Fruit fly (Drosophila melanogaster) whole organism, embryonic: ENCODE results near the gene CG2931.

Source experiments
- CG12391 ChIP-seq: fragments of 200-800 bp; sonication (Bioruptor generic); optimal IDR thresholded peaks from 3 replicates; lab custom pipeline; 2018; ENCODE audit warnings: missing biosample characterization, mild to moderate bottlenecking, missing genetic modification characterization, moderate library complexity
- CG12744 ChIP-seq: fragments of 200-800 bp; sonication (Bioruptor generic); optimal IDR thresholded peaks from 2 replicates; lab custom pipeline; 2016; ENCODE audit warnings: missing biosample characterization, missing genetic modification characterization
- CG12942 ChIP-seq: fragments of 200-800 bp; sonication (Bioruptor generic); optimal IDR thresholded peaks from 3 replicates; lab custom pipeline; 2016; ENCODE audit warnings: missing biosample characterization, missing genetic modification characterization
- CG14710 ChIP-seq: fragments of 200-800 bp; sonication (Bioruptor generic); optimal IDR thresholded peaks from 3 replicates; lab custom pipeline; 2019; ENCODE audit warnings: missing biosample characterization, mild to moderate bottlenecking, missing genetic modification characterization, moderate library complexity
- CG15269 ChIP-seq: fragments of 200-800 bp; sonication (Bioruptor generic); optimal IDR thresholded peaks from 2 replicates; lab custom pipeline; 2018; ENCODE audit warnings: missing biosample characterization, mild to moderate bottlenecking, missing genetic modification characterization, moderate library complexity
- CG1602 ChIP-seq: fragments of 200-800 bp; sonication (Bioruptor generic); optimal IDR thresholded peaks from 3 replicates; lab custom pipeline; 2016; ENCODE audit warnings: missing biosample characterization, missing genetic modification characterization
- CG16779 ChIP-seq: fragments of 200-800 bp; sonication (Bioruptor generic); IDR thresholded peaks from 2 replicates; pipeline ENCODE4 v1.3.6; 2022; ENCODE audit warnings: missing biosample characterization, missing genetic modification characterization
- CG17186 ChIP-seq: fragments of 200-800 bp; sonication (Bioruptor generic); optimal IDR thresholded peaks from 3 replicates; lab custom pipeline; 2017; ENCODE audit warnings: missing biosample characterization, missing genetic modification reagents, missing genetic modification characterization
- CG30020 ChIP-seq: fragments of 200-800 bp; optimal IDR thresholded peaks from 2 replicates; lab custom pipeline; 2019; ENCODE audit warnings: missing biosample characterization, mild to moderate bottlenecking, missing genetic modification characterization, moderate library complexity
- CG3995 ChIP-seq: fragments of 200-800 bp; sonication (Bioruptor generic); optimal IDR thresholded peaks from 3 replicates; lab custom pipeline; 2016; ENCODE audit warnings: missing biosample characterization, missing genetic modification characterization
- CG4328 ChIP-seq: fragments of 200-800 bp; sonication (Bioruptor generic); optimal IDR thresholded peaks from 3 replicates; lab custom pipeline; 2017; ENCODE audit warnings: missing biosample characterization, missing genetic modification reagents, missing genetic modification characterization
- CG7987 ChIP-seq: fragments of 200-800 bp; sonication (Bioruptor generic); optimal IDR thresholded peaks from 2 replicates; lab custom pipeline; 2018; ENCODE audit warnings: missing biosample characterization, mild to moderate bottlenecking, missing genetic modification characterization, moderate library complexity
- CG9817 ChIP-seq: fragments of 200-800 bp; sonication (Bioruptor generic); optimal IDR thresholded peaks from 2 replicates; lab custom pipeline; 2018; ENCODE audit warnings: missing biosample characterization, mild to moderate bottlenecking, missing genetic modification characterization, moderate library complexity
- CoRest ChIP-seq: fragments of 200-800 bp; sonication (Bioruptor generic); optimal IDR thresholded peaks from 3 replicates; lab custom pipeline; 2018; ENCODE audit warnings: missing biosample characterization, mild to moderate bottlenecking, missing genetic modification characterization, moderate library complexity
- CrebB ChIP-seq: fragments of 200-800 bp; sonication (Bioruptor generic); optimal IDR thresholded peaks from 3 replicates; lab custom pipeline; 2018; ENCODE audit warnings: missing biosample characterization, mild to moderate bottlenecking, missing genetic modification characterization
- D19B ChIP-seq: fragments of 200-800 bp; sonication (Bioruptor generic); optimal IDR thresholded peaks from 2 replicates; lab custom pipeline; 2017; ENCODE audit warnings: missing biosample characterization, mild to moderate bottlenecking, missing genetic modification characterization
- Dref ChIP-seq: fragments of 200-800 bp; sonication (Bioruptor generic); IDR thresholded peaks from 2 replicates; pipeline ENCODE4 v1.3.6; 2022; ENCODE audit warnings: missing biosample characterization, missing genetic modification characterization
- Elba2 ChIP-seq: fragments of 200-800 bp; sonication (Bioruptor generic); optimal IDR thresholded peaks from 3 replicates; lab custom pipeline; 2016; ENCODE audit warnings: missing biosample characterization, missing genetic modification characterization
- Ets97D ChIP-seq: fragments of 200-800 bp; sonication (Bioruptor generic); optimal IDR thresholded peaks from 3 replicates; lab custom pipeline; 2016; ENCODE audit warnings: missing biosample characterization, missing genetic modification characterization
- HLH54F ChIP-seq: fragments of 200-800 bp; sonication (Bioruptor generic); optimal IDR thresholded peaks from 3 replicates; lab custom pipeline; 2016; ENCODE audit warnings: missing biosample characterization, missing genetic modification characterization
- HLHmδ ChIP-seq: fragments of 200-800 bp; sonication (Bioruptor generic); optimal IDR thresholded peaks from 2 replicates; lab custom pipeline; 2018; ENCODE audit warnings: missing biosample characterization, mild to moderate bottlenecking, missing genetic modification characterization, moderate library complexity
- HmgZ ChIP-seq: fragments of 200-800 bp; sonication (Bioruptor generic); optimal IDR thresholded peaks from 2 replicates; lab custom pipeline; 2018; ENCODE audit warnings: missing biosample characterization, mild to moderate bottlenecking, missing genetic modification characterization
- Hmr ChIP-seq: fragments of 200-800 bp; sonication (Bioruptor generic); optimal IDR thresholded peaks from 3 replicates; lab custom pipeline; 2017; ENCODE audit warnings: mild to moderate bottlenecking, missing biosample characterization, missing genetic modification reagents, missing genetic modification characterization
- Hr51 ChIP-seq, 2 experiments: fragments of 200-800 bp; sonication (Bioruptor generic); optimal IDR thresholded peaks; 2 replicates in 1 of 2; 3 replicates in 1 of 2; lab custom pipeline; 2016 to 2018; ENCODE audit warnings: missing biosample characterization in 2 of 2, missing genetic modification characterization in 2 of 2, mild to moderate bottlenecking in 1 of 2, moderate library complexity in 1 of 2
- Meics ChIP-seq: fragments of 200-800 bp; sonication (Bioruptor generic); optimal IDR thresholded peaks from 2 replicates; lab custom pipeline; 2017; ENCODE audit warnings: missing biosample characterization, mild to moderate bottlenecking, missing genetic modification characterization
- Side ChIP-seq: fragments of 200-800 bp; sonication (Bioruptor generic); optimal IDR thresholded peaks from 2 replicates; lab custom pipeline; 2016; ENCODE audit warnings: missing biosample characterization, missing genetic modification characterization
- Sry-δ ChIP-seq: fragments of 200-800 bp; sonication (Bioruptor generic); optimal IDR thresholded peaks from 2 replicates; lab custom pipeline; 2016; ENCODE audit warnings: missing biosample characterization, missing genetic modification characterization
- caup ChIP-seq: fragments of 200-800 bp; sonication (Bioruptor generic); optimal IDR thresholded peaks from 3 replicates; lab custom pipeline; 2017; ENCODE audit warnings: missing biosample characterization, mild to moderate bottlenecking, missing genetic modification characterization, moderate library complexity; ENCODE audit not compliant: severe bottlenecking
- chn ChIP-seq: fragments of 200-800 bp; sonication (Bioruptor generic); optimal IDR thresholded peaks from 2 replicates; lab custom pipeline; 2016; ENCODE audit warnings: missing biosample characterization, missing genetic modification characterization
- corto ChIP-seq: fragments of 200-800 bp; sonication (Bioruptor generic); optimal IDR thresholded peaks from 2 replicates; lab custom pipeline; 2016; ENCODE audit warnings: missing biosample characterization, mild to moderate bottlenecking, missing genetic modification characterization, moderate library complexity
- ewg ChIP-seq: fragments of 200-800 bp; sonication (Bioruptor generic); optimal IDR thresholded peaks from 3 replicates; lab custom pipeline; 2017; ENCODE audit warnings: mild to moderate bottlenecking, missing biosample characterization, missing genetic modification reagents, missing genetic modification characterization
- ftz-f1 ChIP-seq: fragments of 200-800 bp; sonication (Bioruptor generic); optimal IDR thresholded peaks from 2 replicates; lab custom pipeline; 2016; ENCODE audit warnings: missing biosample characterization, missing genetic modification characterization
- gce ChIP-seq: fragments of 200-800 bp; sonication (Bioruptor generic); IDR thresholded peaks from 3 replicates; pipeline ENCODE4 v1.3.6; 2022; ENCODE audit warnings: missing biosample characterization, missing genetic modification characterization
- gcm2 ChIP-seq: fragments of 200-800 bp; sonication (Bioruptor generic); optimal IDR thresholded peaks from 2 replicates; lab custom pipeline; 2016; ENCODE audit warnings: missing biosample characterization, missing genetic modification characterization
- jing ChIP-seq: fragments of 200-800 bp; sonication (Bioruptor generic); optimal IDR thresholded peaks from 2 replicates; lab custom pipeline; 2018; ENCODE audit warnings: missing biosample characterization, mild to moderate bottlenecking, missing genetic modification characterization
- lbe ChIP-seq: fragments of 200-800 bp; sonication (Bioruptor generic); optimal IDR thresholded peaks from 2 replicates; lab custom pipeline; 2016; ENCODE audit warnings: missing biosample characterization, mild to moderate bottlenecking, missing genetic modification characterization
- maf-S ChIP-seq: fragments of 200-800 bp; sonication (Bioruptor generic); optimal IDR thresholded peaks from 2 replicates; lab custom pipeline; 2016; ENCODE audit warnings: missing biosample characterization, missing genetic modification characterization
- mam ChIP-seq: fragments of 200-800 bp; sonication (Bioruptor generic); optimal IDR thresholded peaks from 3 replicates; lab custom pipeline; 2016; ENCODE audit warnings: missing biosample characterization, missing genetic modification characterization
- nom ChIP-seq: fragments of 200-800 bp; sonication (Bioruptor generic); optimal IDR thresholded peaks from 2 replicates; lab custom pipeline; 2017; ENCODE audit warnings: missing biosample characterization, missing genetic modification characterization, mild to moderate bottlenecking, moderate library complexity, missing genetic modification reagents
- org-1 ChIP-seq: fragments of 200-800 bp; sonication (Bioruptor generic); optimal IDR thresholded peaks from 2 replicates; lab custom pipeline; 2017; ENCODE audit warnings: missing biosample characterization, missing genetic modification characterization
- pnt ChIP-seq: fragments of 200-800 bp; sonication (Bioruptor generic); optimal IDR thresholded peaks from 3 replicates; lab custom pipeline; 2016; ENCODE audit warnings: missing biosample characterization, missing genetic modification characterization
- ro ChIP-seq: fragments of 200-800 bp; sonication (Bioruptor generic); IDR thresholded peaks from 2 replicates; pipeline ENCODE4 v1.3.6; 2022; ENCODE audit warnings: missing biosample characterization, missing genetic modification characterization
- slou ChIP-seq: fragments of 200-800 bp; sonication (Bioruptor generic); optimal IDR thresholded peaks from 3 replicates; lab custom pipeline; 2016; ENCODE audit warnings: missing biosample characterization, missing genetic modification characterization
- trem ChIP-seq: fragments of 200-800 bp; optimal IDR thresholded peaks from 3 replicates; lab custom pipeline; 2019; ENCODE audit warnings: missing biosample characterization, mild to moderate bottlenecking, missing genetic modification characterization, moderate library complexity
- trh ChIP-seq: fragments of 200-800 bp; sonication (Bioruptor generic); optimal IDR thresholded peaks from 2 replicates; lab custom pipeline; 2016; ENCODE audit warnings: missing biosample characterization, missing genetic modification characterization
- tup ChIP-seq: fragments of 200-800 bp; sonication (Bioruptor generic); optimal IDR thresholded peaks from 2 replicates; lab custom pipeline; 2016; ENCODE audit warnings: missing biosample characterization, mild to moderate bottlenecking, missing genetic modification characterization, moderate library complexity
- twi ChIP-seq: fragments of 200-800 bp; optimal IDR thresholded peaks from 2 replicates; lab custom pipeline; 2019; ENCODE audit warnings: missing biosample characterization, mild to moderate bottlenecking, missing genetic modification characterization, moderate library complexity
- tx ChIP-seq: fragments of 200-800 bp; sonication (Bioruptor generic); optimal IDR thresholded peaks from 2 replicates; lab custom pipeline; 2016; ENCODE audit warnings: missing biosample characterization, missing genetic modification characterization
- unpg ChIP-seq: fragments of 200-800 bp; sonication (Bioruptor generic); optimal IDR thresholded peaks from 3 replicates; lab custom pipeline; 2018; ENCODE audit warnings: missing biosample characterization, mild to moderate bottlenecking, missing genetic modification characterization, moderate library complexity
- zen ChIP-seq: fragments of 200-800 bp; sonication (Bioruptor generic); optimal IDR thresholded peaks from 3 replicates; lab custom pipeline; 2018; ENCODE audit warnings: missing biosample characterization, mild to moderate bottlenecking, missing genetic modification characterization, moderate library complexity

The CG2931 gene

dm6 chr3R:5601044-5601523 lies 32.7 kb upstream of the CG2931 start, which contains the start of the genes kra and SecS (continued):
- TF ChIP-seq trh (peak; percentile 35), ro (no peak), mam (GFP tag; lab: Kevin White, UChicago) (peak; percentile 68), CG1602 (peak; percentile 53), ftz-f1 (GFP tag; lab: Kevin White, UChicago) (peak; percentile 19), Hr51 (GFP tag; optimal IDR thresholded peaks at IDR 0.05; lab: Kevin White, UChicago) (peak; percentile 72 to 77), Meics (GFP tag; lab: Kevin White, UChicago) (peak; percentile 53), corto (peak; percentile 45), Elba2 (GFP tag; lab: Kevin White, UChicago) (peak; percentile 81), HmgZ (tag; lab: Kevin White, UChicago) (peak; percentile 63), tup (GFP tag; lab: Kevin White, UChicago) (peak; percentile 56), maf-S (peak; percentile 66), CG9817 (tag; lab: Kevin White, UChicago) (peak; percentile 75), CG12391 (peak; percentile 74), CG15269 (tag; lab: Kevin White, UChicago) (peak; percentile 54), CG4328 (peak; percentile 63), Side (GFP tag; lab: Kevin White, UChicago) (peak; percentile 47), chn (GFP tag; lab: Kevin White, UChicago) (peak; percentile 67), twi (peak; percentile 27), nom (GFP tag; lab: Kevin White, UChicago) (peak; percentile 1), org-1 (no peak), ewg (GFP tag; lab: Kevin White, UChicago) (peak; percentile 67), trem (tag; lab: Kevin White, UChicago) (peak; percentile 85), CG16779 (GFP tag; lab: Robert Waterston, UW) (no peak), gce (GFP tag; lab: Robert Waterston, UW) (no peak), CoRest (tag; lab: Kevin White, UChicago) (peak; percentile 79), CG7987 (GFP tag; lab: Kevin White, UChicago) (peak; percentile 57), unpg (GFP tag; lab: Kevin White, UChicago) (peak; percentile 62), CG14710 (peak; percentile 86), HLHmδ (GFP tag; lab: Kevin White, UChicago) (peak; percentile 80), Dref (GFP tag; lab: Robert Waterston, UW) (no peak), slou (GFP tag; lab: Kevin White, UChicago) (peak; percentile 65), jing (GFP tag; lab: Kevin White, UChicago) (no peak), Ets97D (peak; percentile 92), CG17186 (GFP tag; lab: Kevin White, UChicago) (peak; percentile 86), gcm2 (no peak), CG3995 (peak; percentile 43), Hmr (GFP tag; lab: Kevin White, UChicago) (peak; percentile 81), CG30020 (tag; lab: Kevin White, UChicago) (peak; percentile 60), D19B (peak; percentile 4), tx (peak; percentile 20), pnt (GFP tag; lab: Kevin White, UChicago) (peak; percentile 21), lbe (GFP tag; lab: Kevin White, UChicago) (peak; percentile 47), CG12744 (peak; percentile 21), CrebB (peak; percentile 56), zen (tag; lab: Kevin White, UChicago) (peak; percentile 12), Sry-δ (GFP tag; lab: Kevin White, UChicago) (peak; percentile 62), HLH54F (GFP tag; lab: Kevin White, UChicago) (peak; percentile 53), caup (GFP tag; lab: Kevin White, UChicago) (peak; percentile 54), CG12942 (peak; percentile 41)
